Fruit fly (Drosophila melanogaster): ENCODE measurements around the gene se.

DNA sequence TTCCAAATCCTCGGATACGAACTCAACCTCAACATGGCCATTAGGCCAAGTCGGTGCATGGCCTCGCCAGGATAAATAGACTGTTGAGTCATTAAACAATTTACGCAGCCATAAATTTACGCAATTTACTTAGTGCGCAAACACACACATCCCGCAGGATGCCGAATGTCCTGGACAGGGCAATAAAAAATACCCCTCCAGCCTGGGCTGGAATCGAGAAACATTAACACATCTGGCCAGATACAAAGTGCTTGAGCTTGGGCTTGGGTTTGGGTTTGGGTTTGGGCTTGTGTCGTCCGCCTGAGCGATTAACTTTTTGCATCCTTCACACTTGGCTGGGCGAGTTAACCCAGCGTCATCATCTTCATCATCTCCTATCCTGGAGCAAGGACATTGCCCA is 21.3 kb downstream of the se start:
- no peak for TF ChIP-seq CG8478 (optimal IDR thresholded peaks at IDR 0.05)
- no peak for TF ChIP-seq CTCF (optimal IDR thresholded peaks at IDR 0.05)

Data from S2 (cell line).